Fruit fly (Drosophila melanogaster): Measurements from ENCODE around the gene Gbs-70E.

- TF ChIP-seq Sin3A (optimal IDR thresholded peaks at IDR 0.05) = no peak
- no peak for TF ChIP-seq psq (optimal IDR thresholded peaks at IDR 0.05)
- TF ChIP-seq ttk (optimal IDR thresholded peaks at IDR 0.05) = no peak
- no peak for TF ChIP-seq insv (optimal IDR thresholded peaks at IDR 0.05)
Observed at dm6 chr3L:14580294-14580693, 29.5 kb upstream of the Gbs-70E start.
